Worm (Caenorhabditis elegans) whole organism, L2 larva: ENCODE measurements around the gene F07H5.7.

Source experiments
- alr-1 ChIP-seq: fragments of 150-350 bp; optimal IDR thresholded peaks from 2 replicates; lab custom pipeline; 2014; ENCODE audit warnings: missing biosample characterization, missing genetic modification characterization
- ama-1 ChIP-seq: fragments of 150-350 bp; optimal IDR thresholded peaks from 2 replicates; lab custom pipeline; 2018; ENCODE audit warnings: inconsistent platforms
- elt-1 ChIP-seq: fragments of 150-350 bp; optimal IDR thresholded peaks from 2 replicates; lab custom pipeline; 2014; ENCODE audit warnings: missing biosample characterization, missing genetic modification characterization
- elt-3 ChIP-seq: sonication (generic microtip); optimal IDR thresholded peaks from 2 replicates; lab custom pipeline; 2017; ENCODE audit warnings: missing biosample characterization, missing genetic modification characterization
- lin-11 ChIP-seq: fragments of 150-350 bp; sonication (generic microtip); optimal IDR thresholded peaks from 2 replicates; lab custom pipeline; 2014; ENCODE audit warnings: missing biosample characterization, missing genetic modification characterization, inconsistent platforms, mixed read lengths
- mdl-1 ChIP-seq, 2 experiments: fragments of 150-350 bp in 1 of 2; sonication (generic microtip) in 1 of 2; optimal IDR thresholded peaks; 2 replicates each; lab custom pipeline; 2017; ENCODE audit warnings: missing biosample characterization in 2 of 2, missing genetic modification characterization in 2 of 2
- nhr-12 ChIP-seq: fragments of 150-350 bp; optimal IDR thresholded peaks from 2 replicates; lab custom pipeline; 2014; ENCODE audit warnings: missing biosample characterization, missing genetic modification characterization
- nhr-129 ChIP-seq: fragments of 150-350 bp; optimal IDR thresholded peaks from 2 replicates; lab custom pipeline; 2014; ENCODE audit warnings: missing biosample characterization, missing genetic modification characterization
- nhr-237 ChIP-seq: fragments of 150-350 bp; optimal IDR thresholded peaks from 2 replicates; lab custom pipeline; 2014; ENCODE audit warnings: missing biosample characterization, missing genetic modification characterization
- nhr-77 ChIP-seq: fragments of 150-350 bp; optimal IDR thresholded peaks from 2 replicates; lab custom pipeline; 2014; ENCODE audit warnings: missing biosample characterization, missing genetic modification characterization
- skn-1 ChIP-seq: sonication (generic microtip); optimal IDR thresholded peaks from 2 replicates; lab custom pipeline; 2017; ENCODE audit warnings: missing biosample characterization, missing genetic modification characterization
- snpc-4 ChIP-seq: fragments of 150-350 bp; optimal IDR thresholded peaks from 2 replicates; lab custom pipeline; 2014; ENCODE audit warnings: missing biosample characterization, missing genetic modification characterization
- unc-55 ChIP-seq: fragments of 150-350 bp; sonication (generic microtip); optimal IDR thresholded peaks from 3 replicates; lab custom pipeline; 2014; ENCODE audit warnings: missing biosample characterization, missing genetic modification reagents, missing genetic modification characterization

ce11 chrII:8832941-8833340, 39.0 kb upstream of the F07H5.7 start:
- TF ChIP-seq lin-11 (no peak), elt-1 (tag; lab: Kevin White, UChicago) (no peak), skn-1 (tag; lab: Kevin White, UChicago) (no peak), nhr-237 (no peak), unc-55 (GFP tag; lab: Kevin White, UChicago) (no peak), nhr-12 (tag; lab: Kevin White, UChicago) (no peak), nhr-129 (no peak), elt-3 (no peak), mdl-1 (tag; optimal IDR thresholded peaks at IDR 0.05; lab: Kevin White, UChicago) (no peak), ama-1 (lab: Kevin White, UChicago) (no peak), nhr-77 (tag; lab: Kevin White, UChicago) (no peak), alr-1 (tag; lab: Kevin White, UChicago) (no peak), snpc-4 (no peak)
